Worm (Caenorhabditis elegans) whole organism, late embryonic: Measurements from ENCODE around the gene col-131.

Source experiments
- nhr-11 ChIP-seq: fragments of 150-350 bp; optimal IDR thresholded peaks from 2 replicates; lab custom pipeline; 2014; ENCODE audit warnings: missing biosample characterization, missing genetic modification characterization
- pqm-1 ChIP-seq: sonication (generic microtip); optimal IDR thresholded peaks from 2 replicates; lab custom pipeline; 2016; ENCODE audit warnings: missing genetic modification characterization, missing compliant biosample characterization
- sox-2 ChIP-seq: fragments of 200-800 bp; sonication (Bioruptor generic); IDR thresholded peaks from 2 replicates; pipeline ENCODE4 v1.3.6; 2022; ENCODE audit warnings: missing genetic modification reagents, missing genetic modification characterization, missing compliant biosample characterization
- unc-42 ChIP-seq: sonication (generic microtip); optimal IDR thresholded peaks from 2 replicates; lab custom pipeline; 2016; ENCODE audit warnings: missing genotype, missing genetic modification characterization, missing compliant biosample characterization

- TF ChIP-seq nhr-11 (no peak), unc-42 (tag; lab: Kevin White, UChicago) (no peak), pqm-1 (no peak), sox-2 (no peak)
These were observed 36.4 kb downstream of the col-131 start for ce11 chrIV:13030467-13031299.
